Worm (Caenorhabditis elegans): ENCODE data around the gene gln-3.

DNA sequence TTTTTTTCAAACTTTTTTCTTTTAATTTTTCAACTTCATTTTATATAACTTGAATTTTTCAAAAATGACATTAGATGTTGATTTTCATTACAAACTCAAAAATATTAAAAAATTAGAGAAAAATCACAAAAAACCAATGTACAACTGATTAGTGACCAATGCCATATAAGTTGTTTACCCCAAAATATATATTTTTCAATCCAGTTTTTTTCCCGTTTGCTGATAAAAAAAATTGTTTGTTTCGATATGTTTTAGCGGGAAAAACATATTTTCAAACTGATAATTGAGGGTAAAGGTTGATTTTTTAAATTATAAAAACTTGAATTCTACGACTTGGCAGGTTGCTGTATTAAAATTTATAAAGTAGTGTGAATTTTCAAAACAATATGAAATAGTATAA lies 6.3 kb upstream of the gln-3 start:
- TF ChIP-seq mep-1 (tag; optimal IDR thresholded peaks at IDR 0.05) (no peak), pax-3 (tag; optimal IDR thresholded peaks at IDR 0.05) (no peak), fos-1 (tag; optimal IDR thresholded peaks at IDR 0.05) (no peak), sox-4 (tag; optimal IDR thresholded peaks at IDR 0.05) (no peak), dpl-1 (GFP tag; optimal IDR thresholded peaks at IDR 0.05) (no peak)
